Fruit fly (Drosophila melanogaster) whole organism, embryonic: ENCODE results near the gene CG43208.

Source experiments
- Blimp-1 ChIP-seq: fragments of 200-800 bp; sonication (Bioruptor generic); optimal IDR thresholded peaks from 3 replicates; lab custom pipeline; 2018; ENCODE audit warnings: missing biosample characterization, missing genetic modification characterization, mild to moderate bottlenecking, moderate library complexity, missing genetic modification reagents
- BtbVII ChIP-seq: fragments of 200-800 bp; sonication (Bioruptor generic); optimal IDR thresholded peaks from 3 replicates; lab custom pipeline; 2017; ENCODE audit warnings: missing biosample characterization, mild to moderate bottlenecking, missing genetic modification characterization
- CG10431 ChIP-seq: fragments of 200-800 bp; sonication (Bioruptor generic); optimal IDR thresholded peaks from 3 replicates; lab custom pipeline; 2018; ENCODE audit warnings: missing biosample characterization, mild to moderate bottlenecking, missing genetic modification characterization
- CG11398 ChIP-seq: fragments of 200-800 bp; sonication (Bioruptor generic); optimal IDR thresholded peaks from 2 replicates; lab custom pipeline; 2016; ENCODE audit warnings: missing biosample characterization, missing genetic modification characterization
- CG11723 ChIP-seq: fragments of 200-800 bp; sonication (Bioruptor generic); optimal IDR thresholded peaks from 2 replicates; lab custom pipeline; 2017; ENCODE audit warnings: missing biosample characterization, mild to moderate bottlenecking, missing genetic modification characterization
- CG12942 ChIP-seq: fragments of 200-800 bp; sonication (Bioruptor generic); optimal IDR thresholded peaks from 3 replicates; lab custom pipeline; 2016; ENCODE audit warnings: missing biosample characterization, missing genetic modification characterization
- CG15514 ChIP-seq: fragments of 200-800 bp; sonication (Bioruptor generic); optimal IDR thresholded peaks from 3 replicates; lab custom pipeline; 2017; ENCODE audit warnings: missing biosample characterization, missing genetic modification characterization, mild to moderate bottlenecking, moderate library complexity, missing genetic modification reagents
- CG17361 ChIP-seq: fragments of 200-800 bp; sonication (Bioruptor generic); IDR thresholded peaks from 3 replicates; pipeline ENCODE4 v1.3.6; 2022; ENCODE audit warnings: missing biosample characterization, missing genetic modification characterization
- CG17829 ChIP-seq: fragments of 200-800 bp; optimal IDR thresholded peaks from 2 replicates; lab custom pipeline; 2019; ENCODE audit warnings: missing biosample characterization, mild to moderate bottlenecking, missing genetic modification characterization, moderate library complexity
- CG30020 ChIP-seq: fragments of 200-800 bp; optimal IDR thresholded peaks from 2 replicates; lab custom pipeline; 2019; ENCODE audit warnings: missing biosample characterization, mild to moderate bottlenecking, missing genetic modification characterization, moderate library complexity
- CG31441 ChIP-seq: fragments of 200-800 bp; sonication (Bioruptor generic); IDR thresholded peaks from 2 replicates; pipeline ENCODE4 v1.3.6; 2022; ENCODE audit warnings: missing biosample characterization, missing genetic modification characterization
- CG3847 ChIP-seq: fragments of 200-800 bp; sonication (Bioruptor generic); IDR thresholded peaks from 2 replicates; pipeline ENCODE4 v1.3.6; 2022; ENCODE audit warnings: missing biosample characterization, missing genetic modification characterization
- CG5245 ChIP-seq: fragments of 200-800 bp; sonication (Bioruptor generic); optimal IDR thresholded peaks from 3 replicates; lab custom pipeline; 2016; ENCODE audit warnings: missing biosample characterization, missing genetic modification characterization
- CG6765 ChIP-seq: fragments of 200-800 bp; sonication (Bioruptor generic); optimal IDR thresholded peaks from 3 replicates; lab custom pipeline; 2017; ENCODE audit warnings: missing biosample characterization, mild to moderate bottlenecking, missing genetic modification characterization
- CG6791 ChIP-seq: fragments of 200-800 bp; sonication (Bioruptor generic); IDR thresholded peaks from 3 replicates; pipeline ENCODE4 v1.3.6; 2022; ENCODE audit warnings: missing biosample characterization, missing genetic modification characterization; ENCODE audit not compliant: partially characterized antibody
- CG7839 ChIP-seq: fragments of 200-800 bp; sonication (Bioruptor generic); optimal IDR thresholded peaks from 3 replicates; lab custom pipeline; 2018; ENCODE audit warnings: missing biosample characterization, mild to moderate bottlenecking, missing genetic modification characterization, moderate library complexity
- CG7963 ChIP-seq: fragments of 200-800 bp; sonication (Bioruptor generic); IDR thresholded peaks from 3 replicates; pipeline ENCODE4 v1.3.6; 2022; ENCODE audit warnings: missing biosample characterization, missing genetic modification characterization; ENCODE audit not compliant: partially characterized antibody
- CG9437 ChIP-seq: fragments of 200-800 bp; sonication (Bioruptor generic); optimal IDR thresholded peaks from 2 replicates; lab custom pipeline; 2018; ENCODE audit warnings: missing biosample characterization, mild to moderate bottlenecking, missing genetic modification characterization
- CG9727 ChIP-seq: fragments of 200-800 bp; sonication (Bioruptor generic); optimal IDR thresholded peaks from 3 replicates; lab custom pipeline; 2017; ENCODE audit warnings: missing biosample characterization, mild to moderate bottlenecking, missing genetic modification characterization
- CkIIα-i1 ChIP-seq: fragments of 200-800 bp; sonication (Bioruptor generic); IDR thresholded peaks from 2 replicates; pipeline ENCODE4 v1.3.6; 2022; ENCODE audit warnings: missing biosample characterization, missing genetic modification characterization
- CoRest ChIP-seq: fragments of 200-800 bp; sonication (Bioruptor generic); optimal IDR thresholded peaks from 3 replicates; lab custom pipeline; 2018; ENCODE audit warnings: missing biosample characterization, mild to moderate bottlenecking, missing genetic modification characterization, moderate library complexity
- Hey ChIP-seq: fragments of 200-800 bp; sonication (Bioruptor generic); optimal IDR thresholded peaks from 3 replicates; lab custom pipeline; 2018; ENCODE audit warnings: missing biosample characterization, mild to moderate bottlenecking, missing genetic modification characterization
- MESR4 ChIP-seq: fragments of 200-800 bp; sonication (Bioruptor generic); optimal IDR thresholded peaks from 2 replicates; lab custom pipeline; 2018; ENCODE audit warnings: missing biosample characterization, mild to moderate bottlenecking, missing genetic modification characterization, moderate library complexity
- Opbp ChIP-seq: fragments of 200-800 bp; sonication (Bioruptor generic); IDR thresholded peaks from 3 replicates; pipeline ENCODE4 v1.3.6; 2022; ENCODE audit warnings: missing biosample characterization, missing genetic modification characterization; ENCODE audit not compliant: partially characterized antibody
- Pdp1 ChIP-seq, 2 experiments: fragments of 200-800 bp; sonication (Bioruptor generic); optimal IDR thresholded peaks; 3 replicates each; lab custom pipeline; 2016; ENCODE audit warnings: missing biosample characterization in 2 of 2, missing genetic modification characterization in 2 of 2, mild to moderate bottlenecking in 1 of 2, moderate library complexity in 1 of 2
- Sin3A ChIP-seq: fragments of >200 bp; optimal IDR thresholded peaks from 2 replicates; lab custom pipeline; 2018
- Sry-δ ChIP-seq: fragments of 200-800 bp; sonication (Bioruptor generic); optimal IDR thresholded peaks from 2 replicates; lab custom pipeline; 2016; ENCODE audit warnings: missing biosample characterization, missing genetic modification characterization
- Stat92E ChIP-seq, 3 experiments: fragments of >200 bp in 2 of 3; fragments of 200-800 bp in 1 of 3; sonication (Bioruptor generic) in 1 of 3; optimal IDR thresholded peaks; 2 replicates each; lab custom pipeline; 2017 to 2019; ENCODE audit warnings: missing biosample characterization in 3 of 3, missing genetic modification characterization in 3 of 3, mild to moderate bottlenecking in 1 of 3, moderate library complexity in 1 of 3
- Usf ChIP-seq: fragments of 200-800 bp; sonication (Bioruptor generic); optimal IDR thresholded peaks from 2 replicates; lab custom pipeline; 2017; ENCODE audit warnings: missing genotype, missing biosample characterization, missing genetic modification characterization
- YL-1 ChIP-seq: fragments of 200-800 bp; sonication (Bioruptor generic); optimal IDR thresholded peaks from 3 replicates; lab custom pipeline; 2017; ENCODE audit warnings: missing biosample characterization, mild to moderate bottlenecking, missing genetic modification characterization
- ap ChIP-seq: fragments of 200-800 bp; sonication (Bioruptor generic); IDR thresholded peaks from 2 replicates; pipeline ENCODE4 v1.3.6; 2022; ENCODE audit warnings: missing biosample characterization, missing genetic modification characterization
- bbx ChIP-seq: fragments of 200-800 bp; sonication (Bioruptor generic); IDR thresholded peaks from 2 replicates; pipeline ENCODE4 v1.3.6; 2022; ENCODE audit warnings: missing biosample characterization, missing genetic modification characterization; ENCODE audit not compliant: partially characterized antibody
- br ChIP-seq: fragments of >200 bp; optimal IDR thresholded peaks from 2 replicates; lab custom pipeline; 2017
- cg ChIP-seq: fragments of 200-800 bp; sonication (Bioruptor generic); optimal IDR thresholded peaks from 3 replicates; lab custom pipeline; 2019; ENCODE audit warnings: missing biosample characterization, mild to moderate bottlenecking, missing genetic modification characterization, moderate library complexity
- chif ChIP-seq, 2 experiments: fragments of 200-800 bp; sonication (Bioruptor generic); optimal IDR thresholded peaks; 3 replicates each; lab custom pipeline; 2016; ENCODE audit warnings: missing biosample characterization in 2 of 2, missing genetic modification characterization in 2 of 2
- ci ChIP-seq: fragments of 200-800 bp; sonication (Bioruptor generic); IDR thresholded peaks from 3 replicates; pipeline ENCODE4 v1.3.6; 2022; ENCODE audit warnings: missing biosample characterization, missing genetic modification characterization
- corto ChIP-seq: fragments of 200-800 bp; sonication (Bioruptor generic); optimal IDR thresholded peaks from 2 replicates; lab custom pipeline; 2016; ENCODE audit warnings: missing biosample characterization, mild to moderate bottlenecking, missing genetic modification characterization, moderate library complexity
- crol ChIP-seq: fragments of 200-800 bp; sonication (Bioruptor generic); IDR thresholded peaks from 2 replicates; pipeline ENCODE4 v1.3.6; 2022; ENCODE audit warnings: missing biosample characterization, missing genetic modification characterization
- en ChIP-seq: fragments of 200-800 bp; sonication (Bioruptor generic); optimal IDR thresholded peaks from 2 replicates; lab custom pipeline; 2016; ENCODE audit warnings: missing biosample characterization, missing genetic modification characterization
- gem ChIP-seq: fragments of 200-800 bp; sonication (Bioruptor generic); optimal IDR thresholded peaks from 2 replicates; lab custom pipeline; 2019; ENCODE audit warnings: missing biosample characterization, mild to moderate bottlenecking, missing genetic modification characterization, moderate library complexity
- gsb-n ChIP-seq: fragments of 200-800 bp; sonication (Bioruptor generic); optimal IDR thresholded peaks from 3 replicates; lab custom pipeline; 2018; ENCODE audit warnings: missing biosample characterization, mild to moderate bottlenecking, missing genetic modification characterization
- jing ChIP-seq: fragments of 200-800 bp; sonication (Bioruptor generic); optimal IDR thresholded peaks from 2 replicates; lab custom pipeline; 2018; ENCODE audit warnings: missing biosample characterization, mild to moderate bottlenecking, missing genetic modification characterization
- lola ChIP-seq, 3 experiments: fragments of >200 bp in 2 of 3; fragments of 200-800 bp in 1 of 3; sonication (Bioruptor generic) in 1 of 3; optimal IDR thresholded peaks; 2 replicates each; lab custom pipeline; 2017 to 2019; ENCODE audit warnings: missing biosample characterization in 3 of 3, missing genetic modification characterization in 3 of 3, mild to moderate bottlenecking in 1 of 3, moderate library complexity in 1 of 3
- otp ChIP-seq: fragments of 200-800 bp; sonication (Bioruptor generic); IDR thresholded peaks from 3 replicates; pipeline ENCODE4, ENCODE4 v1.3.6; 2022; ENCODE audit warnings: missing biosample characterization, missing genetic modification characterization
- phol ChIP-seq: fragments of 200-800 bp; sonication (Bioruptor generic); optimal IDR thresholded peaks from 3 replicates; lab custom pipeline; 2018; ENCODE audit warnings: missing biosample characterization, mild to moderate bottlenecking, missing genetic modification characterization, moderate library complexity
- seq ChIP-seq: fragments of 200-800 bp; sonication (Bioruptor generic); IDR thresholded peaks from 2 replicates; pipeline ENCODE4 v1.3.6; 2022; ENCODE audit warnings: missing biosample characterization, missing genetic modification characterization
- trem ChIP-seq: fragments of 200-800 bp; optimal IDR thresholded peaks from 3 replicates; lab custom pipeline; 2019; ENCODE audit warnings: missing biosample characterization, mild to moderate bottlenecking, missing genetic modification characterization, moderate library complexity
- vnd ChIP-seq: fragments of 200-800 bp; sonication (Bioruptor generic); IDR thresholded peaks from 3 replicates; pipeline ENCODE4 v1.3.6; 2022; ENCODE audit warnings: missing biosample characterization, missing genetic modification characterization; ENCODE audit not compliant: partially characterized antibody
- vvl ChIP-seq: fragments of 200-800 bp; sonication (Bioruptor generic); IDR thresholded peaks from 2 replicates; pipeline ENCODE4 v1.3.6; 2022; ENCODE audit warnings: missing biosample characterization, missing genetic modification characterization

The CG43208 gene

dm6 chr3R:13260114-13260673, 43.0 kb upstream of the CG43208 start, which contains the start of gene CG11686 (continued):
- TF ChIP-seq phol: no peak
- no peak for TF ChIP-seq lola (GFP tag; optimal IDR thresholded peaks at IDR 0.05; lab: Kevin White, UChicago)
- TF ChIP-seq CG5245: no peak
- TF ChIP-seq CG6765: no peak
- no peak for TF ChIP-seq CkIIα-i1 (GFP tag; lab: Robert Waterston, UW)
- TF ChIP-seq crol: no peak
- TF ChIP-seq CG7839 (tag; lab: Kevin White, UChicago): peak; percentile 24
- TF ChIP-seq Blimp-1 (GFP tag; lab: Kevin White, UChicago): no peak
- TF ChIP-seq Sry-δ (GFP tag; lab: Kevin White, UChicago): no peak
- TF ChIP-seq vvl: 0 out of 2 replicates have a peak, but pooled peaks have one; percentile 41
- TF ChIP-seq otp (GFP tag; lab: Robert Waterston, UW): 0 out of 3 replicates have a peak, but pooled peaks have one; percentile 11
- no peak for TF ChIP-seq CG17361
- TF ChIP-seq YL-1 (GFP tag; lab: Kevin White, UChicago): no peak
- TF ChIP-seq vnd (GFP tag; lab: Robert Waterston, UW): no peak
- peak; percentile 25; the same call in 1 of the 3 replicates for TF ChIP-seq CG7963
- peak; percentile 67 for TF ChIP-seq CG6791 (GFP tag; lab: Robert Waterston, UW)
- TF ChIP-seq gem: peak; percentile 6
- no peak for TF ChIP-seq Pdp1 (GFP tag; optimal IDR thresholded peaks at IDR 0.05; lab: Kevin White, UChicago)
- TF ChIP-seq MESR4 (GFP tag; lab: Kevin White, UChicago): no peak
- TF ChIP-seq CG11398: no peak
- no peak for TF ChIP-seq gsb-n (tag; lab: Kevin White, UChicago)
- TF ChIP-seq cg (GFP tag; lab: Kevin White, UChicago): no peak
- no peak for TF ChIP-seq Hey (tag; lab: Kevin White, UChicago)
- peak; percentile 82; the same call in 2 of the 3 replicates for TF ChIP-seq ci
- TF ChIP-seq Opbp: no peak
- peak; percentile 56; the same call in 1 of the 2 replicates for TF ChIP-seq bbx (GFP tag; lab: Robert Waterston, UW)
- no peak for TF ChIP-seq CG31441 (GFP tag; lab: Robert Waterston, UW)
- TF ChIP-seq Usf (GFP tag; lab: Kevin White, UChicago): no peak
- TF ChIP-seq CG17829: peak; percentile 29
- TF ChIP-seq CG30020 (tag; lab: Kevin White, UChicago): no peak
- TF ChIP-seq Stat92E (GFP tag; optimal IDR thresholded peaks at IDR 0.05; lab: Kevin White, UChicago): no peak
- TF ChIP-seq trem (tag; lab: Kevin White, UChicago): no peak
- no peak for TF ChIP-seq jing (GFP tag; lab: Kevin White, UChicago)
- TF ChIP-seq CG9437 (GFP tag; lab: Kevin White, UChicago): no peak
- TF ChIP-seq en (GFP tag; lab: Kevin White, UChicago): no peak
- TF ChIP-seq CG10431 (GFP tag; lab: Kevin White, UChicago): no peak
- TF ChIP-seq ap: no peak
- TF ChIP-seq seq (GFP tag; lab: Robert Waterston, UW): 0 out of 2 replicates have a peak, but pooled peaks have one; percentile 8
- TF ChIP-seq BtbVII (GFP tag; lab: Kevin White, UChicago): no peak
- TF ChIP-seq CG9727 (GFP tag; lab: Kevin White, UChicago): no peak
- TF ChIP-seq Sin3A (lab: Kevin White, UChicago): no peak
- no peak for TF ChIP-seq CG11723
- no peak for TF ChIP-seq CG3847 (GFP tag; lab: Robert Waterston, UW)
- peak; percentile 14 for TF ChIP-seq CG15514 (GFP tag; lab: Kevin White, UChicago)
- no peak for TF ChIP-seq CoRest
- no peak for TF ChIP-seq chif (GFP tag; optimal IDR thresholded peaks at IDR 0.05; lab: Kevin White, UChicago)
- no peak for TF ChIP-seq corto (GFP tag; lab: Kevin White, UChicago)
- no peak for TF ChIP-seq br (lab: Kevin White, UChicago)
- no peak for TF ChIP-seq CG12942 (GFP tag; lab: Kevin White, UChicago)
